Fruit fly (Drosophila melanogaster) whole organism, wandering third instar larva: ENCODE data around the gene Blimp-1.

Source experiments
- Dif ChIP-seq: fragments of 200-275, 200-300 bp; sonication (Bioruptor generic); optimal IDR thresholded peaks from 2 replicates; lab custom pipeline; 2018; ENCODE audit warnings: missing biosample characterization, missing genetic modification characterization; ENCODE audit not compliant: partially characterized antibody
- Hnf4 ChIP-seq: fragments of 200-800 bp; sonication (Bioruptor generic); optimal IDR thresholded peaks from 2 replicates; lab custom pipeline; 2016; ENCODE audit warnings: missing biosample characterization, mild to moderate bottlenecking, missing genetic modification characterization
- Hr78 ChIP-seq: fragments of >200 bp; optimal IDR thresholded peaks from 2 replicates; lab custom pipeline; 2017; ENCODE audit warnings: missing biosample characterization, missing genetic modification characterization
- OdsH ChIP-seq: fragments of 200-800 bp; sonication (Bioruptor generic); optimal IDR thresholded peaks from 2 replicates; lab custom pipeline; 2016; ENCODE audit warnings: missing biosample characterization, mild to moderate bottlenecking, missing genetic modification characterization
- br ChIP-seq: fragments of 200-800 bp; sonication (Bioruptor generic); optimal IDR thresholded peaks from 2 replicates; lab custom pipeline; 2016; ENCODE audit warnings: missing biosample characterization, missing genetic modification characterization
- ey ChIP-seq: fragments of 200-800 bp; sonication (Bioruptor generic); optimal IDR thresholded peaks from 2 replicates; lab custom pipeline; 2016; ENCODE audit warnings: missing biosample characterization, missing genetic modification characterization
- jim ChIP-seq: fragments of 175-275, 200-325 bp; sonication (Bioruptor generic); optimal IDR thresholded peaks from 2 replicates; lab custom pipeline; 2016; ENCODE audit warnings: missing biosample characterization, mild to moderate bottlenecking, missing genetic modification characterization
- lola ChIP-seq: fragments of >200 bp; optimal IDR thresholded peaks from 2 replicates; lab custom pipeline; 2017; ENCODE audit warnings: missing biosample characterization, missing genetic modification characterization
- pan ChIP-seq: fragments of >200 bp; optimal IDR thresholded peaks from 2 replicates; lab custom pipeline; 2017
- tai ChIP-seq: sonication (Bioruptor generic); optimal IDR thresholded peaks from 2 replicates; lab custom pipeline; 2016; ENCODE audit warnings: missing biosample characterization, missing genetic modification characterization

DNA sequence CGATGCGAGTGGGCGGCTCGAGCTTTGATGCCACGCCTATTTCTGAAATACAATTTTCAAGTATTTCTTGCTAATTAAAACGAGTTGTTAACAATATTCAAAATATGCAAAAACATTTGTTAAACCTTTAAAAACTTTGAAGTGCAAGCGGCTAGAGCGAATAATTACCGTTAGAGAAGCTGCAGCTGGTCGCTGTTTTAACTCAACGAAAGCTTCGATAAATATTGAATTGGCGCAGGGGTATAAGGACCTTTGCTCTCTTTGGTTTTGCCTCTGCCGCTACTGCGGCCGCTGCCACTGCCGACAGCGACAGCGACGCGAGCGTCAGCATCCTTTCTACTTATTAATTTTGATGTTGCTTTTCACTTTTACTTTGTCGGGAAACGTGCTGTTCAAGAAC lies 32.5 kb downstream of the Blimp-1 start:
- no peak for TF ChIP-seq Dif
- TF ChIP-seq ey (GFP tag; lab: Kevin White, UChicago) = no peak
- no peak for TF ChIP-seq jim (GFP tag; lab: Kevin White, UChicago)
- TF ChIP-seq tai (GFP tag; lab: Kevin White, UChicago) = no peak
- no peak for TF ChIP-seq Hnf4 (GFP tag; lab: Kevin White, UChicago)
- TF ChIP-seq OdsH = no peak
- TF ChIP-seq br = no peak
- TF ChIP-seq Hr78 (GFP tag; lab: Kevin White, UChicago) = no peak
- TF ChIP-seq lola = no peak
- no peak for TF ChIP-seq pan (lab: Kevin White, UChicago)
